Worm (Caenorhabditis elegans) whole organism, L4 larva: Measurements from ENCODE around the gene nkat-1.

ENCODE experiments used
- ceh-62 ChIP-seq: sonication (generic microtip); optimal IDR thresholded peaks from 2 replicates; lab custom pipeline; 2017; ENCODE audit warnings: missing biosample characterization, missing genetic modification characterization
- dpl-1 ChIP-seq: fragments of 150-350 bp; optimal IDR thresholded peaks from 2 replicates; lab custom pipeline; 2014; ENCODE audit warnings: missing biosample characterization, missing genetic modification reagents, missing genetic modification characterization
- fkh-10 ChIP-seq: fragments of 150-350 bp; optimal IDR thresholded peaks from 2 replicates; lab custom pipeline; 2014; ENCODE audit warnings: missing biosample characterization, missing genetic modification reagents, missing genetic modification characterization
- hif-1 ChIP-seq, 2 experiments: sonication (generic microtip); optimal IDR thresholded peaks; 2 replicates each; lab custom pipeline; 2016 to 2017; ENCODE audit warnings: missing compliant biosample characterization in 2 of 2, missing genetic modification characterization in 2 of 2, missing genetic modification reagents in 2 of 2, missing genotype in 2 of 2, mild to moderate bottlenecking in 1 of 2
- mdl-1 ChIP-seq, 2 experiments: fragments of 150-350 bp in 1 of 2; sonication (generic microtip) in 1 of 2; optimal IDR thresholded peaks; 2 replicates each; lab custom pipeline; 2014 to 2017; ENCODE audit warnings: missing biosample characterization in 2 of 2, missing genetic modification characterization in 2 of 2
- mep-1 ChIP-seq: fragments of 150-350 bp; sonication (generic microtip); optimal IDR thresholded peaks from 3 replicates; lab custom pipeline; 2014; ENCODE audit warnings: missing biosample characterization, missing genetic modification characterization
- nhr-11 ChIP-seq: fragments of 150-350 bp; optimal IDR thresholded peaks from 2 replicates; lab custom pipeline; 2014; ENCODE audit warnings: missing biosample characterization, missing genetic modification characterization
- nhr-76 ChIP-seq: fragments of 150-350 bp; optimal IDR thresholded peaks from 2 replicates; lab custom pipeline; 2014; ENCODE audit warnings: missing biosample characterization, missing genetic modification characterization
- nhr-77 ChIP-seq: fragments of 150-350 bp; optimal IDR thresholded peaks from 2 replicates; lab custom pipeline; 2014; ENCODE audit warnings: missing biosample characterization, missing genetic modification characterization
- pha-4 ChIP-seq, 2 experiments: fragments of 150-350 bp in 1 of 2; fragments of 200-800 bp in 1 of 2; sonication (Bioruptor generic) in 1 of 2; IDR thresholded peaks in 1 of 2; optimal IDR thresholded peaks in 1 of 2; 2 replicates each; pipeline versions ENCODE4 v1.3.6 to Lab custom; 2014 to 2022; ENCODE audit warnings: missing genetic modification characterization in 2 of 2, missing genetic modification reagents in 2 of 2, missing biosample characterization in 1 of 2, missing compliant biosample characterization in 1 of 2
- pqm-1 ChIP-seq: sonication (generic microtip); optimal IDR thresholded peaks from 2 replicates; lab custom pipeline; 2017; ENCODE audit warnings: missing biosample characterization, missing genetic modification characterization

DNA sequence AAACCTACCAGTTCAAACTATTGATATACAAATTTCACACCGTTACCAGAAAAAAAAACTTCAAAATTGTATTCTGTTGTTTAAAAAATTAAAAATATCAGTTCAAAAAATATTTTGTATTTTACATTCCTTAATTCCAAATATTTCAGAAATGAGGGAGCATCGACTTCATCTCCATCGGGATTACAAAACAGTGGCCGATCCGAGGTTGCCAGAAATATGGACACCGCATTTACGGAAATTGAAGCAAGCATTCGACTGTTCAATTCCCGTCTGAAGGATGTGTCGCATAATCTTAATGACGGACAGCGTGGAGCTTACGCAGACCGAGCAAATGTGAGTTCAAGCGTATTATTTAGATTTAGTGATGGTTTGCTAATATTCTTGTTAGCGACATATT lies 7.3 kb downstream of the nkat-1 start:
- TF ChIP-seq nhr-76 (tag; lab: Kevin White, UChicago) (no peak), ceh-62 (tag; lab: Kevin White, UChicago) (no peak), mep-1 (tag; lab: Kevin White, UChicago) (no peak), fkh-10 (GFP tag; lab: Kevin White, UChicago) (no peak), pha-4 (GFP tag; IDR thresholded peaks at IDR 0.05; lab: Robert Waterston, UW) (no peak), pha-4 (tag; optimal IDR thresholded peaks at IDR 0.05; lab: Kevin White, UChicago) (no peak), dpl-1 (GFP tag; lab: Kevin White, UChicago) (no peak), nhr-77 (tag; lab: Kevin White, UChicago) (no peak), hif-1 (tag; optimal IDR thresholded peaks at IDR 0.05; lab: Kevin White, UChicago) (no peak), pqm-1 (tag; lab: Kevin White, UChicago) (no peak), nhr-11 (tag; lab: Kevin White, UChicago) (no peak), mdl-1 (tag; optimal IDR thresholded peaks at IDR 0.05; lab: Kevin White, UChicago) (no peak)
